Worm (Caenorhabditis elegans) whole organism, L4 larva: ENCODE results near the gene fbxa-196.

ENCODE experiments used
- D1046.2 ChIP-seq: fragments of 200-800 bp; sonication (Bioruptor generic); IDR thresholded peaks from 2 replicates; pipeline ENCODE4 v1.3.6; 2022; ENCODE audit warnings: missing genetic modification characterization, missing compliant biosample characterization
- F10B5.3 ChIP-seq: sonication (generic microtip); optimal IDR thresholded peaks from 2 replicates; lab custom pipeline; 2016; ENCODE audit warnings: mild to moderate bottlenecking, missing genetic modification characterization, missing compliant biosample characterization
- F44E2.7 ChIP-seq: fragments of 200-800 bp; sonication (Bioruptor generic); IDR thresholded peaks from 2 replicates; pipeline ENCODE4 v2.1.2; 2022; ENCODE audit warnings: missing genetic modification characterization, missing compliant biosample characterization
- F49E8.2 ChIP-seq: sonication (generic microtip); optimal IDR thresholded peaks from 2 replicates; lab custom pipeline; 2016; ENCODE audit warnings: missing compliant biosample characterization, mild to moderate bottlenecking, missing genetic modification characterization, borderline replicate concordance
- R02D3.7 ChIP-seq: fragments of 150-350 bp; sonication (generic microtip); optimal IDR thresholded peaks from 3 replicates; lab custom pipeline; 2014; ENCODE audit warnings: missing biosample characterization, missing genetic modification characterization
- T20F7.1 ChIP-seq: fragments of 200-800 bp; sonication (Bioruptor generic); optimal IDR thresholded peaks from 2 replicates; lab custom pipeline; 2018; ENCODE audit warnings: mild to moderate bottlenecking, missing genetic modification characterization, missing compliant biosample characterization
- T26A8.4 ChIP-seq: fragments of 200-800 bp; sonication (Bioruptor generic); IDR thresholded peaks from 2 replicates; pipeline ENCODE4 v1.3.6; 2022; ENCODE audit warnings: missing genetic modification characterization, missing compliant biosample characterization
- Y105C5A.15 ChIP-seq: fragments of 200-800 bp; sonication (Bioruptor generic); IDR thresholded peaks from 2 replicates; pipeline ENCODE4 v1.3.6; 2022; ENCODE audit warnings: missing genetic modification characterization, missing compliant biosample characterization
- ZK337.2 ChIP-seq: fragments of 200-800 bp; sonication (Bioruptor generic); IDR thresholded peaks from 2 replicates; pipeline ENCODE4 v1.3.6; 2022; ENCODE audit warnings: missing genetic modification reagents, missing genetic modification characterization, missing compliant biosample characterization
- aly-2 ChIP-seq: sonication (generic microtip); optimal IDR thresholded peaks from 2 replicates; lab custom pipeline; 2018; ENCODE audit warnings: missing biosample characterization, missing genetic modification characterization
- attf-4 ChIP-seq: sonication (generic microtip); optimal IDR thresholded peaks from 3 replicates; lab custom pipeline; 2017; ENCODE audit warnings: missing biosample characterization, missing genetic modification characterization
- ceh-20 ChIP-seq: fragments of 200-800 bp; sonication (Bioruptor generic); IDR thresholded peaks from 2 replicates; pipeline ENCODE4 v1.3.6; 2022; ENCODE audit warnings: missing genetic modification reagents, missing genetic modification characterization, missing compliant biosample characterization
- ceh-28 ChIP-seq: fragments of 150-350 bp; optimal IDR thresholded peaks from 2 replicates; lab custom pipeline; 2014; ENCODE audit warnings: missing biosample characterization, missing genetic modification reagents, missing genetic modification characterization
- cey-2 ChIP-seq: sonication (generic microtip); optimal IDR thresholded peaks from 3 replicates; lab custom pipeline; 2017; ENCODE audit warnings: missing genetic modification characterization, mild to moderate bottlenecking, missing compliant biosample characterization, antibody characterized with exemption, borderline replicate concordance; ENCODE audit not compliant: insufficient read depth
- daf-12 ChIP-seq: fragments of 150-350 bp; optimal IDR thresholded peaks from 2 replicates; lab custom pipeline; 2014; ENCODE audit warnings: missing biosample characterization, missing genetic modification reagents, missing genetic modification characterization
- duxl-1 ChIP-seq: sonication (generic microtip); optimal IDR thresholded peaks from 2 replicates; lab custom pipeline; 2016; ENCODE audit warnings: mild to moderate bottlenecking, missing genetic modification characterization, moderate library complexity, missing compliant biosample characterization; ENCODE audit not compliant: poor library complexity
- dve-1 ChIP-seq: sonication (generic microtip); optimal IDR thresholded peaks from 2 replicates; lab custom pipeline; 2017; ENCODE audit warnings: antibody characterized with exemption, mild to moderate bottlenecking, missing genetic modification characterization, missing compliant biosample characterization; ENCODE audit not compliant: insufficient read depth
- egl-27 ChIP-seq: sonication (generic microtip); optimal IDR thresholded peaks from 3 replicates; lab custom pipeline; 2017; ENCODE audit warnings: missing biosample characterization, missing genetic modification reagents, missing genetic modification characterization
- fkh-10 ChIP-seq: fragments of 150-350 bp; optimal IDR thresholded peaks from 2 replicates; lab custom pipeline; 2014; ENCODE audit warnings: missing biosample characterization, missing genetic modification reagents, missing genetic modification characterization
- gei-8 ChIP-seq: fragments of 200-800 bp; sonication (Bioruptor generic); optimal IDR thresholded peaks from 2 replicates; lab custom pipeline; 2018; ENCODE audit warnings: mild to moderate bottlenecking, missing genetic modification characterization, missing compliant biosample characterization
- hif-1 ChIP-seq, 2 experiments: sonication (generic microtip); optimal IDR thresholded peaks; 2 replicates each; lab custom pipeline; 2016 to 2017; ENCODE audit warnings: missing compliant biosample characterization in 2 of 2, missing genetic modification characterization in 2 of 2, missing genetic modification reagents in 2 of 2, missing genotype in 2 of 2, mild to moderate bottlenecking in 1 of 2
- hlh-11 ChIP-seq: fragments of 200-800 bp; sonication (Bioruptor generic); optimal IDR thresholded peaks from 2 replicates; lab custom pipeline; 2018; ENCODE audit warnings: mild to moderate bottlenecking, missing genetic modification characterization, missing compliant biosample characterization
- lim-7 ChIP-seq: fragments of 200-800 bp; sonication (Bioruptor generic); IDR thresholded peaks from 2 replicates; pipeline ENCODE4 v1.3.6; 2022; ENCODE audit warnings: missing genetic modification characterization, missing compliant biosample characterization
- lin-1 ChIP-seq: fragments of 200-800 bp; sonication (Bioruptor generic); IDR thresholded peaks from 2 replicates; pipeline ENCODE4 v1.3.6; 2022; ENCODE audit warnings: missing genetic modification reagents, missing genetic modification characterization, missing compliant biosample characterization
- lin-15B ChIP-seq: fragments of 150-350 bp; sonication (generic microtip); optimal IDR thresholded peaks from 3 replicates; lab custom pipeline; 2014; ENCODE audit warnings: missing biosample characterization, missing genetic modification characterization
- lsy-2 ChIP-seq, 2 experiments: fragments of 150-350 bp in 1 of 2; sonication (generic microtip) in 1 of 2; optimal IDR thresholded peaks; 2 replicates each; lab custom pipeline; 2014 to 2017; ENCODE audit warnings: missing biosample characterization in 2 of 2, missing genetic modification characterization in 2 of 2
- madf-5 ChIP-seq, 2 experiments: fragments of 200-800 bp; sonication (Bioruptor generic); IDR thresholded peaks; 2 replicates each; pipeline ENCODE4 v1.3.6; 2022; ENCODE audit warnings: missing compliant biosample characterization in 2 of 2, missing genetic modification characterization in 2 of 2
- mdl-1 ChIP-seq, 2 experiments: fragments of 150-350 bp in 1 of 2; sonication (generic microtip) in 1 of 2; optimal IDR thresholded peaks; 2 replicates each; lab custom pipeline; 2014 to 2017; ENCODE audit warnings: missing biosample characterization in 2 of 2, missing genetic modification characterization in 2 of 2
- mep-1 ChIP-seq: fragments of 150-350 bp; sonication (generic microtip); optimal IDR thresholded peaks from 3 replicates; lab custom pipeline; 2014; ENCODE audit warnings: missing biosample characterization, missing genetic modification characterization
- mxl-2 ChIP-seq: fragments of 200-800 bp; sonication (Bioruptor generic); conservative IDR thresholded peaks from 2 replicates; pipeline ENCODE4 v1.3.6; 2022; ENCODE audit warnings: missing genetic modification reagents, missing genetic modification characterization, missing compliant biosample characterization
- nhr-237 ChIP-seq: sonication (generic microtip); optimal IDR thresholded peaks from 2 replicates; lab custom pipeline; 2017; ENCODE audit warnings: missing biosample characterization, missing genetic modification characterization
- nhr-42 ChIP-seq: fragments of 200-800 bp; sonication (Bioruptor generic); IDR thresholded peaks from 2 replicates; pipeline ENCODE4 v1.3.6; 2022; ENCODE audit warnings: missing genetic modification characterization, missing compliant biosample characterization
- nhr-48 ChIP-seq: sonication (generic microtip); optimal IDR thresholded peaks from 2 replicates; lab custom pipeline; 2016; ENCODE audit warnings: mild to moderate bottlenecking, missing genetic modification characterization, missing compliant biosample characterization
- nhr-6 ChIP-seq: fragments of 150-350 bp; optimal IDR thresholded peaks from 2 replicates; lab custom pipeline; 2014; ENCODE audit warnings: missing biosample characterization, missing genetic modification characterization
- nhr-76 ChIP-seq: fragments of 150-350 bp; optimal IDR thresholded peaks from 2 replicates; lab custom pipeline; 2014; ENCODE audit warnings: missing biosample characterization, missing genetic modification characterization
- php-3 ChIP-seq: fragments of 200-800 bp; sonication (Bioruptor generic); IDR thresholded peaks from 2 replicates; pipeline ENCODE4 v1.3.6; 2022; ENCODE audit warnings: missing genetic modification reagents, missing genetic modification characterization, missing compliant biosample characterization
- rbr-2 ChIP-seq: sonication (generic microtip); optimal IDR thresholded peaks from 2 replicates; lab custom pipeline; 2016; ENCODE audit warnings: missing genotype, missing genetic modification characterization, missing compliant biosample characterization
- sdz-12 ChIP-seq: fragments of 200-800 bp; sonication (Bioruptor generic); optimal IDR thresholded peaks from 2 replicates; lab custom pipeline; 2018; ENCODE audit warnings: mild to moderate bottlenecking, missing genetic modification characterization, missing compliant biosample characterization
- set-16 ChIP-seq: fragments of 200-800 bp; sonication (Bioruptor generic); IDR thresholded peaks from 2 replicates; pipeline ENCODE4 v1.3.6; 2022; ENCODE audit warnings: missing genetic modification reagents, missing genetic modification characterization, missing compliant biosample characterization
- skn-1 ChIP-seq: fragments of 150-350 bp; optimal IDR thresholded peaks from 2 replicates; lab custom pipeline; 2014; ENCODE audit warnings: missing biosample characterization, missing genetic modification characterization
- snpc-4 ChIP-seq: fragments of 150-350 bp; optimal IDR thresholded peaks from 2 replicates; lab custom pipeline; 2014; ENCODE audit warnings: missing biosample characterization, missing genetic modification characterization
- spr-1 ChIP-seq: sonication (generic microtip); optimal IDR thresholded peaks from 2 replicates; lab custom pipeline; 2016; ENCODE audit warnings: mild to moderate bottlenecking, missing genetic modification characterization, missing compliant biosample characterization
- tag-97 ChIP-seq: fragments of 200-800 bp; sonication (Bioruptor generic); IDR thresholded peaks from 2 replicates; pipeline ENCODE4 v1.3.6; 2022; ENCODE audit warnings: missing genetic modification characterization, missing compliant biosample characterization
- tra-1 ChIP-seq: fragments of 200-800 bp; sonication (Bioruptor generic); IDR thresholded peaks from 2 replicates; pipeline ENCODE4 v1.3.6; 2022; ENCODE audit warnings: missing genetic modification reagents, missing genetic modification characterization, missing compliant biosample characterization
- unc-130 ChIP-seq: sonication (generic microtip); optimal IDR thresholded peaks from 2 replicates; lab custom pipeline; 2016; ENCODE audit warnings: missing genetic modification reagents, missing genetic modification characterization, missing compliant biosample characterization
- unc-39 ChIP-seq: sonication (generic microtip); optimal IDR thresholded peaks from 2 replicates; lab custom pipeline; 2017; ENCODE audit warnings: missing biosample characterization, missing genetic modification characterization
- unc-62 ChIP-seq, 3 experiments: fragments of 150-350 bp in 1 of 3; sonication (generic microtip); optimal IDR thresholded peaks in 2 of 3; peaks in 1 of 3; 1 replicate in 1 of 3; 2 replicates in 2 of 3; lab custom pipeline; 2014 to 2017; ENCODE audit warnings: missing biosample characterization in 3 of 3, missing genetic modification characterization in 3 of 3, missing genetic modification reagents in 3 of 3, missing genotype in 1 of 3
- zfp-2 ChIP-seq: sonication (generic microtip); optimal IDR thresholded peaks from 2 replicates; lab custom pipeline; 2016; ENCODE audit warnings: mild to moderate bottlenecking, missing genetic modification characterization, missing compliant biosample characterization
- zip-11 ChIP-seq: fragments of 200-800 bp; sonication (Bioruptor generic); IDR thresholded peaks from 2 replicates; pipeline ENCODE4 v1.3.6; 2022; ENCODE audit warnings: missing genetic modification characterization, missing compliant biosample characterization

The fbxa-196 gene

ce11 chrV:6487878-6488277 lies 39.4 kb downstream of the fbxa-196 start (continued):
- TF ChIP-seq dve-1, result peak; percentile 30
- TF ChIP-seq lin-1 (GFP tag; lab: Robert Waterston, UW), result peak; percentile 30; the same call in 1 of the 2 replicates
- no peak for TF ChIP-seq F49E8.2 (tag; lab: Kevin White, UChicago)
- TF ChIP-seq ceh-20 (GFP tag; lab: Robert Waterston, UW), result no peak
- peak; percentile 14 for TF ChIP-seq lin-15B
- TF ChIP-seq T26A8.4 (GFP tag; lab: Robert Waterston, UW), result no peak
- TF ChIP-seq madf-5 (GFP tag; IDR thresholded peaks at IDR 0.05; lab: Robert Waterston, UW), result no peak
- no peak for TF ChIP-seq zip-11 (GFP tag; lab: Robert Waterston, UW)
- TF ChIP-seq ceh-28 (tag; lab: Kevin White, UChicago), result no peak
- no peak for TF ChIP-seq mxl-2 (GFP tag; lab: Robert Waterston, UW)
- no peak for TF ChIP-seq D1046.2 (GFP tag; lab: Robert Waterston, UW)
- TF ChIP-seq unc-62 (GFP tag; optimal IDR thresholded peaks at IDR 0.05 in 1 of 2; lab: Kevin White, UChicago), result no peak
- TF ChIP-seq unc-62 (tag; optimal IDR thresholded peaks at IDR 0.05; lab: Kevin White, UChicago), result no peak
- peak; percentile 53; the same call in 1 of the 2 replicates for TF ChIP-seq tra-1 (GFP tag; lab: Robert Waterston, UW)
- TF ChIP-seq aly-2 (tag; lab: Kevin White, UChicago), result no peak
- no peak for TF ChIP-seq R02D3.7 (tag; lab: Kevin White, UChicago)
- TF ChIP-seq Y105C5A.15 (GFP tag; lab: Robert Waterston, UW), result no peak
- TF ChIP-seq mep-1, result peak; percentile 31

- TF ChIP-seq fkh-10 (GFP tag; lab: Kevin White, UChicago) (no peak), set-16 (no peak), T20F7.1 (GFP tag; lab: Kevin White, UChicago) (no peak), lsy-2 (tag; optimal IDR thresholded peaks at IDR 0.05; lab: Kevin White, UChicago) (peak in 1 of 2 experiments; percentile 29), hif-1 (tag; optimal IDR thresholded peaks at IDR 0.05; lab: Kevin White, UChicago) (no peak), spr-1 (no peak), rbr-2 (tag; lab: Kevin White, UChicago) (no peak), unc-39 (tag; lab: Kevin White, UChicago) (no peak), mxl-2 (GFP tag; lab: Robert Waterston, UW) (no peak), daf-12 (no peak), unc-130 (GFP tag; lab: Kevin White, UChicago) (no peak), cey-2 (no peak), snpc-4 (no peak), nhr-237 (no peak), nhr-76 (tag; lab: Kevin White, UChicago) (no peak), zfp-2 (tag; lab: Kevin White, UChicago) (no peak), attf-4 (tag; lab: Kevin White, UChicago) (no peak), nhr-42 (GFP tag; lab: Robert Waterston, UW) (no peak), tag-97 (GFP tag; lab: Robert Waterston, UW) (no peak), lin-1 (GFP tag; lab: Robert Waterston, UW) (no peak), gei-8 (GFP tag; lab: Kevin White, UChicago) (no peak), duxl-1 (tag; lab: Kevin White, UChicago) (peak; percentile 7), php-3 (GFP tag; lab: Robert Waterston, UW) (0 out of 2 replicates have a peak, but pooled peaks have one; percentile 11), dve-1 (peak; percentile 89), nhr-6 (tag; lab: Kevin White, UChicago) (peak; percentile 43), F44E2.7 (GFP tag; lab: Robert Waterston, UW) (no peak), hlh-11 (tag; lab: Kevin White, UChicago) (peak; percentile 65), ZK337.2 (GFP tag; lab: Robert Waterston, UW) (no peak), mdl-1 (tag; optimal IDR thresholded peaks at IDR 0.05; lab: Kevin White, UChicago) (peak in 1 of 2 experiments; percentile 17), skn-1 (tag; lab: Kevin White, UChicago) (no peak), nhr-48 (peak; percentile 50), aly-2 (tag; lab: Kevin White, UChicago) (no peak), lim-7 (GFP tag; lab: Robert Waterston, UW) (no peak), sdz-12 (GFP tag; lab: Kevin White, UChicago) (no peak), egl-27 (tag; lab: Kevin White, UChicago) (no peak), F10B5.3 (tag; lab: Kevin White, UChicago) (no peak), T26A8.4 (GFP tag; lab: Robert Waterston, UW) (no peak; the same call in 1 of the 2 replicates)
Measured at ce11 chrV:6488849-6489248, 40.4 kb downstream of the fbxa-196 start, which contains the start of gene lec-10. Gene lec-10 (minus strand): TSS chrV:6489120.
